Worm (Caenorhabditis elegans): ENCODE data around the gene F40A3.1.

F40A3.1 gene

ce11 chrV:7926784-7927183, 35.5 kb downstream of the F40A3.1 start, which contains the start of gene srsx-6:
Gene srsx-6, plus strand, starts transcription at chrV:7927084.
- TF ChIP-seq lin-39 (tag; optimal IDR thresholded peaks at IDR 0.05) (no peak), fkh-10 (GFP tag; optimal IDR thresholded peaks at IDR 0.05) (no peak), skn-1 (tag; optimal IDR thresholded peaks at IDR 0.05) (no peak), nhr-12 (tag; optimal IDR thresholded peaks at IDR 0.05) (no peak), sea-2 (GFP tag; optimal IDR thresholded peaks at IDR 0.05) (no peak), unc-62 (GFP tag; optimal IDR thresholded peaks at IDR 0.05) (no peak), fos-1 (tag; optimal IDR thresholded peaks at IDR 0.05) (no peak), lin-15B (tag; optimal IDR thresholded peaks at IDR 0.05) (no peak)

- no peak for TF ChIP-seq nhr-23 (tag; optimal IDR thresholded peaks at IDR 0.05)
- no peak for TF ChIP-seq daf-12 (tag; optimal IDR thresholded peaks at IDR 0.05)
- TF ChIP-seq nhr-43 (tag; optimal IDR thresholded peaks at IDR 0.05; ENCODE audit: poor library complexity, severe bottlenecking) = no peak
- no peak for TF ChIP-seq egl-5 (tag; optimal IDR thresholded peaks at IDR 0.05)
- no peak for TF ChIP-seq R02D3.7 (tag; optimal IDR thresholded peaks at IDR 0.05)
- TF ChIP-seq pqm-1 (tag; optimal IDR thresholded peaks at IDR 0.05) = no peak
- no peak for TF ChIP-seq unc-39 (tag; optimal IDR thresholded peaks at IDR 0.05)
- TF ChIP-seq pha-4 (tag; optimal IDR thresholded peaks at IDR 0.05) = no peak
- no peak for TF ChIP-seq jun-1 (tag; optimal IDR thresholded peaks at IDR 0.05)
- no peak for TF ChIP-seq nhr-12 (tag; optimal IDR thresholded peaks at IDR 0.05)
Measured at ce11 chrV:7928660-7929059, 37.3 kb downstream of the F40A3.1 start, which contains the start of gene srsx-5. Gene srsx-5, plus strand, starts transcription at chrV:7928960.

- TF ChIP-seq unc-62 (GFP tag; optimal IDR thresholded peaks at IDR 0.05) (no peak), nhr-12 (tag; optimal IDR thresholded peaks at IDR 0.05) (no peak), ztf-11 (tag; optimal IDR thresholded peaks at IDR 0.05) (no peak), nhr-237 (tag; optimal IDR thresholded peaks at IDR 0.05) (no peak), fkh-10 (GFP tag; optimal IDR thresholded peaks at IDR 0.05) (no peak), aly-2 (tag; optimal IDR thresholded peaks at IDR 0.05) (no peak), nhr-77 (tag; optimal IDR thresholded peaks at IDR 0.05) (no peak), ama-1 (optimal IDR thresholded peaks at IDR 0.05) (no peak), nfya-1 (tag; optimal IDR thresholded peaks at IDR 0.05; ENCODE audit: insufficient read depth) (no peak), nhr-23 (tag; optimal IDR thresholded peaks at IDR 0.05) (no peak), pqm-1 (tag; optimal IDR thresholded peaks at IDR 0.05) (no peak), R02D3.7 (tag; optimal IDR thresholded peaks at IDR 0.05) (no peak), pha-4 (tag; optimal IDR thresholded peaks at IDR 0.05) (no peak), nhr-76 (tag; optimal IDR thresholded peaks at IDR 0.05) (no peak), egl-27 (tag; optimal IDR thresholded peaks at IDR 0.05) (no peak), nhr-43 (tag; optimal IDR thresholded peaks at IDR 0.05; ENCODE audit: poor library complexity, severe bottlenecking) (no peak), nhr-11 (tag; optimal IDR thresholded peaks at IDR 0.05) (no peak), fos-1 (tag; optimal IDR thresholded peaks at IDR 0.05) (no peak), ZK546.5 (tag; optimal IDR thresholded peaks at IDR 0.05) (no peak), ceh-16 (tag; optimal IDR thresholded peaks at IDR 0.05) (no peak)
Measured at ce11 chrV:7932998-7933397, 41.7 kb downstream of the F40A3.1 start, which contains the start of gene ncx-10. Gene ncx-10, minus strand, starts transcription at chrV:7933098.

- TF ChIP-seq skn-1 (tag; optimal IDR thresholded peaks at IDR 0.05) = no peak
Measured at ce11 chrV:7937152-7937551, 45.8 kb downstream of the F40A3.1 start, which contains the start of gene srsx-3. Gene srsx-3, minus strand, starts transcription at chrV:7937252.

ce11 chrV:7940299-7940698, 49.0 kb downstream of the F40A3.1 start, which contains the start of gene srt-53:
Gene srt-53, minus strand, starts transcription at chrV:7940399.
- TF ChIP-seq ZK546.5 (tag; optimal IDR thresholded peaks at IDR 0.05) = no peak
- no peak for TF ChIP-seq nhr-43 (tag; optimal IDR thresholded peaks at IDR 0.05; ENCODE audit: poor library complexity, severe bottlenecking)
- TF ChIP-seq egl-5 (tag; optimal IDR thresholded peaks at IDR 0.05) = no peak
- TF ChIP-seq daf-12 (tag; optimal IDR thresholded peaks at IDR 0.05) = no peak

- TF ChIP-seq elt-1 (tag; optimal IDR thresholded peaks at IDR 0.05) = no peak
- no peak for TF ChIP-seq nhr-28 (tag; optimal IDR thresholded peaks at IDR 0.05)
- no peak for TF ChIP-seq ceh-9 (tag; optimal IDR thresholded peaks at IDR 0.05)
- TF ChIP-seq fos-1 (tag; optimal IDR thresholded peaks at IDR 0.05) = no peak
- no peak for TF ChIP-seq nhr-11 (tag; optimal IDR thresholded peaks at IDR 0.05)
- TF ChIP-seq nhr-237 (tag; optimal IDR thresholded peaks at IDR 0.05) = no peak
- TF ChIP-seq nhr-12 (tag; optimal IDR thresholded peaks at IDR 0.05) = no peak
- TF ChIP-seq daf-12 (tag; optimal IDR thresholded peaks at IDR 0.05) = no peak
- no peak for TF ChIP-seq ceh-82 (tag; optimal IDR thresholded peaks at IDR 0.05)
- no peak for TF ChIP-seq nhr-76 (tag; optimal IDR thresholded peaks at IDR 0.05)
- TF ChIP-seq ZK546.5 (tag; optimal IDR thresholded peaks at IDR 0.05) = no peak
- TF ChIP-seq fkh-10 (GFP tag; optimal IDR thresholded peaks at IDR 0.05) = no peak
- no peak for TF ChIP-seq unc-39 (tag; optimal IDR thresholded peaks at IDR 0.05)
- TF ChIP-seq hmg-11 (tag; optimal IDR thresholded peaks at IDR 0.05) = no peak
- TF ChIP-seq lin-39 (tag; optimal IDR thresholded peaks at IDR 0.05) = no peak
- no peak for TF ChIP-seq nhr-67 (tag; optimal IDR thresholded peaks at IDR 0.05)
- no peak for TF ChIP-seq ama-1 (optimal IDR thresholded peaks at IDR 0.05)
- TF ChIP-seq unc-62 (GFP tag; optimal IDR thresholded peaks at IDR 0.05) = no peak
- TF ChIP-seq ztf-11 (tag; optimal IDR thresholded peaks at IDR 0.05) = no peak
- no peak for TF ChIP-seq eor-1 (tag; optimal IDR thresholded peaks at IDR 0.05)
Measured at ce11 chrV:7943568-7943967, 52.2 kb downstream of the F40A3.1 start, which contains the start of gene Y97E10B.1. Gene Y97E10B.1, plus strand, starts transcription at chrV:7943868.
